Fruit fly (Drosophila melanogaster) whole organism, embryonic: ENCODE measurements around the gene akirin.

Experiments
- CG12391 ChIP-seq: fragments of 200-800 bp; sonication (Bioruptor generic); optimal IDR thresholded peaks from 3 replicates; lab custom pipeline; 2018; ENCODE audit warnings: missing biosample characterization, mild to moderate bottlenecking, missing genetic modification characterization, moderate library complexity
- CG12942 ChIP-seq: fragments of 200-800 bp; sonication (Bioruptor generic); optimal IDR thresholded peaks from 3 replicates; lab custom pipeline; 2016; ENCODE audit warnings: missing biosample characterization, missing genetic modification characterization
- CG14667 ChIP-seq: fragments of 200-800 bp; sonication (Bioruptor generic); IDR thresholded peaks from 2 replicates; pipeline ENCODE4 v1.3.6; 2022; ENCODE audit warnings: missing biosample characterization, missing genetic modification characterization
- CG16815 ChIP-seq: fragments of 200-800 bp; sonication (Bioruptor generic); optimal IDR thresholded peaks from 3 replicates; lab custom pipeline; 2017; ENCODE audit warnings: missing biosample characterization, mild to moderate bottlenecking, missing genetic modification characterization
- CG17361 ChIP-seq: fragments of 200-800 bp; sonication (Bioruptor generic); IDR thresholded peaks from 3 replicates; pipeline ENCODE4 v1.3.6; 2022; ENCODE audit warnings: missing biosample characterization, missing genetic modification characterization
- CG17568 ChIP-seq: fragments of 200-800 bp; sonication (Bioruptor generic); optimal IDR thresholded peaks from 2 replicates; lab custom pipeline; 2018; ENCODE audit warnings: missing biosample characterization, mild to moderate bottlenecking, missing genetic modification characterization, moderate library complexity
- CG17612 ChIP-seq: fragments of 200-800 bp; sonication (Bioruptor generic); IDR thresholded peaks from 2 replicates; pipeline ENCODE4 v1.3.6; 2022; ENCODE audit warnings: missing biosample characterization, missing genetic modification characterization
- CG30403 ChIP-seq: fragments of 200-800 bp; sonication (Bioruptor generic); optimal IDR thresholded peaks from 3 replicates; lab custom pipeline; 2016; ENCODE audit warnings: missing biosample characterization, missing genetic modification characterization
- CG33557 ChIP-seq: fragments of 200-800 bp; sonication (Bioruptor generic); optimal IDR thresholded peaks from 2 replicates; lab custom pipeline; 2019; ENCODE audit warnings: missing biosample characterization, mild to moderate bottlenecking, missing genetic modification characterization, moderate library complexity
- CG3847 ChIP-seq: fragments of 200-800 bp; sonication (Bioruptor generic); IDR thresholded peaks from 2 replicates; pipeline ENCODE4 v1.3.6; 2022; ENCODE audit warnings: missing biosample characterization, missing genetic modification characterization
- CG7839 ChIP-seq: fragments of 200-800 bp; sonication (Bioruptor generic); optimal IDR thresholded peaks from 3 replicates; lab custom pipeline; 2018; ENCODE audit warnings: missing biosample characterization, mild to moderate bottlenecking, missing genetic modification characterization, moderate library complexity
- CG8290 ChIP-seq, 3 experiments: fragments of 200-800 bp; sonication (Bioruptor generic); optimal IDR thresholded peaks; 2 replicates each; lab custom pipeline; 2016 to 2019; ENCODE audit warnings: missing biosample characterization in 3 of 3, missing genetic modification characterization in 3 of 3, mild to moderate bottlenecking in 2 of 3, moderate library complexity in 1 of 3
- CG8478 ChIP-seq: fragments of >200 bp; optimal IDR thresholded peaks from 2 replicates; lab custom pipeline; 2018
- CkIIα-i1 ChIP-seq: fragments of 200-800 bp; sonication (Bioruptor generic); IDR thresholded peaks from 2 replicates; pipeline ENCODE4 v1.3.6; 2022; ENCODE audit warnings: missing biosample characterization, missing genetic modification characterization
- Dad ChIP-seq: fragments of 200-800 bp; sonication (Bioruptor generic); optimal IDR thresholded peaks from 3 replicates; lab custom pipeline; 2016; ENCODE audit warnings: missing biosample characterization, missing genetic modification characterization
- Dll ChIP-seq: fragments of 200-800 bp; sonication (Bioruptor generic); IDR thresholded peaks from 4 replicates; pipeline ENCODE4 v1.3.6; 2022; ENCODE audit warnings: missing biosample characterization, missing genetic modification characterization; ENCODE audit not compliant: partially characterized antibody
- Dp ChIP-seq: fragments of 200-800 bp; sonication (Bioruptor generic); optimal IDR thresholded peaks from 2 replicates; lab custom pipeline; 2018; ENCODE audit warnings: missing biosample characterization, mild to moderate bottlenecking, missing genetic modification characterization, moderate library complexity
- E2f1 ChIP-seq: fragments of 200-800 bp; sonication (Bioruptor generic); IDR thresholded peaks from 2 replicates; pipeline ENCODE4 v1.3.6; 2022; ENCODE audit warnings: missing biosample characterization, missing genetic modification characterization
- E2f2 ChIP-seq: fragments of 200-800 bp; sonication (Bioruptor generic); IDR thresholded peaks from 2 replicates; pipeline ENCODE4 v1.3.6; 2022; ENCODE audit warnings: missing biosample characterization, missing genetic modification characterization
- H2.0 ChIP-seq: fragments of 200-800 bp; sonication (Bioruptor generic); IDR thresholded peaks from 2 replicates; pipeline ENCODE4 v1.3.6; 2022; ENCODE audit warnings: missing biosample characterization, missing genetic modification characterization
- HLH4C ChIP-seq: fragments of 200-800 bp; sonication (Bioruptor generic); IDR thresholded peaks from 3 replicates; pipeline ENCODE4 v1.3.6; 2022; ENCODE audit warnings: missing biosample characterization, missing genetic modification characterization; ENCODE audit not compliant: partially characterized antibody
- HmgZ ChIP-seq: fragments of 200-800 bp; sonication (Bioruptor generic); optimal IDR thresholded peaks from 2 replicates; lab custom pipeline; 2018; ENCODE audit warnings: missing biosample characterization, mild to moderate bottlenecking, missing genetic modification characterization
- Meics ChIP-seq: fragments of 200-800 bp; sonication (Bioruptor generic); optimal IDR thresholded peaks from 2 replicates; lab custom pipeline; 2017; ENCODE audit warnings: missing biosample characterization, mild to moderate bottlenecking, missing genetic modification characterization
- Oli ChIP-seq: fragments of 200-800 bp; sonication (Bioruptor generic); optimal IDR thresholded peaks from 2 replicates; lab custom pipeline; 2018; ENCODE audit warnings: missing biosample characterization, mild to moderate bottlenecking, missing genetic modification characterization, moderate library complexity
- PHDP ChIP-seq: fragments of 200-800 bp; sonication (Bioruptor generic); optimal IDR thresholded peaks from 3 replicates; lab custom pipeline; 2018; ENCODE audit warnings: missing biosample characterization, mild to moderate bottlenecking, missing genetic modification characterization, moderate library complexity
- Ravus ChIP-seq: fragments of 200-800 bp; sonication (Bioruptor generic); IDR thresholded peaks from 2 replicates; pipeline ENCODE4 v1.3.6; 2022; ENCODE audit warnings: missing biosample characterization, missing genetic modification characterization
- Sox102F ChIP-seq: fragments of 200-800 bp; sonication (Bioruptor generic); optimal IDR thresholded peaks from 2 replicates; lab custom pipeline; 2018; ENCODE audit warnings: missing biosample characterization, mild to moderate bottlenecking, missing genetic modification characterization, moderate library complexity
- Usf ChIP-seq: fragments of 200-800 bp; sonication (Bioruptor generic); optimal IDR thresholded peaks from 2 replicates; lab custom pipeline; 2017; ENCODE audit warnings: missing genotype, missing biosample characterization, missing genetic modification characterization
- ase ChIP-seq: fragments of 200-800 bp; sonication (Bioruptor generic); IDR thresholded peaks from 3 replicates; pipeline ENCODE4 v1.3.6; 2022; ENCODE audit warnings: missing biosample characterization, missing genetic modification characterization
- ato ChIP-seq: fragments of 200-800 bp; sonication (Bioruptor generic); IDR thresholded peaks from 2 replicates; pipeline ENCODE4 v1.3.6; 2022; ENCODE audit warnings: missing biosample characterization, missing genetic modification characterization; ENCODE audit not compliant: partially characterized antibody
- bbx ChIP-seq: fragments of 200-800 bp; sonication (Bioruptor generic); IDR thresholded peaks from 2 replicates; pipeline ENCODE4 v1.3.6; 2022; ENCODE audit warnings: missing biosample characterization, missing genetic modification characterization; ENCODE audit not compliant: partially characterized antibody
- bigmax ChIP-seq: fragments of 200-800 bp; sonication (Bioruptor generic); optimal IDR thresholded peaks from 2 replicates; lab custom pipeline; 2018; ENCODE audit warnings: missing biosample characterization, mild to moderate bottlenecking, missing genetic modification characterization
- crc ChIP-seq: fragments of 200-800 bp; sonication (Bioruptor generic); optimal IDR thresholded peaks from 2 replicates; lab custom pipeline; 2016; ENCODE audit warnings: missing biosample characterization, missing genetic modification characterization
- dan ChIP-seq: fragments of 200-800 bp; sonication (Bioruptor generic); IDR thresholded peaks from 2 replicates; pipeline ENCODE4 v1.3.6; 2022; ENCODE audit warnings: missing biosample characterization, missing genetic modification characterization
- emc ChIP-seq: fragments of 200-800 bp; sonication (Bioruptor generic); optimal IDR thresholded peaks from 2 replicates; lab custom pipeline; 2016; ENCODE audit warnings: missing biosample characterization, missing genetic modification characterization
- exex ChIP-seq: fragments of 200-800 bp; sonication (Bioruptor generic); optimal IDR thresholded peaks from 4 replicates; lab custom pipeline; 2018; ENCODE audit warnings: missing biosample characterization, mild to moderate bottlenecking, missing genetic modification characterization, moderate library complexity
- fd102C ChIP-seq: fragments of 200-800 bp; sonication (Bioruptor generic); optimal IDR thresholded peaks from 2 replicates; lab custom pipeline; 2018; ENCODE audit warnings: missing biosample characterization, mild to moderate bottlenecking, missing genetic modification characterization, moderate library complexity
- ftz-f1 ChIP-seq: fragments of 200-800 bp; sonication (Bioruptor generic); optimal IDR thresholded peaks from 2 replicates; lab custom pipeline; 2016; ENCODE audit warnings: missing biosample characterization, missing genetic modification characterization
- ind ChIP-seq: fragments of 200-800 bp; sonication (Bioruptor generic); optimal IDR thresholded peaks from 3 replicates; lab custom pipeline; 2016; ENCODE audit warnings: missing biosample characterization, missing genetic modification characterization
- jigr1 ChIP-seq: fragments of 200-800 bp; sonication (Bioruptor generic); IDR thresholded peaks from 3 replicates; pipeline ENCODE4 v1.3.6; 2022; ENCODE audit warnings: missing biosample characterization, missing genetic modification characterization
- nerfin-1 ChIP-seq: fragments of 200-800 bp; sonication (Bioruptor generic); optimal IDR thresholded peaks from 3 replicates; lab custom pipeline; 2019; ENCODE audit warnings: missing biosample characterization, mild to moderate bottlenecking, missing genetic modification characterization, moderate library complexity
- pnt ChIP-seq: fragments of 200-800 bp; sonication (Bioruptor generic); optimal IDR thresholded peaks from 3 replicates; lab custom pipeline; 2016; ENCODE audit warnings: missing biosample characterization, missing genetic modification characterization
- ro ChIP-seq: fragments of 200-800 bp; sonication (Bioruptor generic); IDR thresholded peaks from 2 replicates; pipeline ENCODE4 v1.3.6; 2022; ENCODE audit warnings: missing biosample characterization, missing genetic modification characterization
- salm ChIP-seq: fragments of 200-800 bp; sonication (Bioruptor generic); optimal IDR thresholded peaks from 2 replicates; lab custom pipeline; 2018; ENCODE audit warnings: missing biosample characterization, mild to moderate bottlenecking, missing genetic modification characterization
- schlank ChIP-seq: fragments of 200-800 bp; sonication (Bioruptor generic); optimal IDR thresholded peaks from 2 replicates; lab custom pipeline; 2018; ENCODE audit warnings: missing biosample characterization, mild to moderate bottlenecking, missing genetic modification characterization
- slp2 ChIP-seq: fragments of 200-800 bp; sonication (Bioruptor generic); optimal IDR thresholded peaks from 2 replicates; lab custom pipeline; 2016; ENCODE audit warnings: missing biosample characterization, missing genetic modification characterization
- sqz ChIP-seq: fragments of 200-800 bp; sonication (Bioruptor generic); optimal IDR thresholded peaks from 3 replicates; lab custom pipeline; 2018; ENCODE audit warnings: missing biosample characterization, mild to moderate bottlenecking, missing genetic modification characterization
- tll ChIP-seq, 2 experiments: fragments of 200-800 bp in 1 of 2; fragments of >200 bp in 1 of 2; sonication (Bioruptor generic) in 1 of 2; optimal IDR thresholded peaks; 2 replicates each; lab custom pipeline; 2017 to 2019; ENCODE audit warnings: missing biosample characterization in 2 of 2, missing genetic modification characterization in 2 of 2, mild to moderate bottlenecking in 1 of 2, moderate library complexity in 1 of 2
- tup ChIP-seq: fragments of 200-800 bp; sonication (Bioruptor generic); optimal IDR thresholded peaks from 2 replicates; lab custom pipeline; 2016; ENCODE audit warnings: missing biosample characterization, mild to moderate bottlenecking, missing genetic modification characterization, moderate library complexity

The akirin gene

dm6 chr3L:7356386-7357117 is 13.1 kb upstream of the akirin start, which contains the start of gene CTCF (continued):
- TF ChIP-seq E2f1, result 0 out of 2 replicates have a peak, but pooled peaks have one; percentile 7
- TF ChIP-seq jigr1 (GFP tag; lab: Robert Waterston, UW), result no peak; the same call in 2 of the 3 replicates
- no peak for TF ChIP-seq tll (GFP tag; optimal IDR thresholded peaks at IDR 0.05; lab: Kevin White, UChicago)
- no peak for TF ChIP-seq CG8478 (lab: Kevin White, UChicago)
- no peak for TF ChIP-seq CG16815
- no peak for TF ChIP-seq dan (GFP tag; lab: Robert Waterston, UW)
- TF ChIP-seq PHDP (tag; lab: Kevin White, UChicago), result peak; percentile 28
- TF ChIP-seq pnt (GFP tag; lab: Kevin White, UChicago), result peak; percentile 41
- TF ChIP-seq E2f2, result no peak; the same call in none of the 2 replicates
- TF ChIP-seq CG17612, result no peak
- TF ChIP-seq schlank (tag; lab: Kevin White, UChicago), result no peak
- TF ChIP-seq Sox102F, result peak; percentile 57
- TF ChIP-seq HLH4C (GFP tag; lab: Robert Waterston, UW), result peak; percentile 82
- TF ChIP-seq crc (GFP tag; lab: Kevin White, UChicago), result no peak
- peak; percentile 83 for TF ChIP-seq Dll
- peak; percentile 38 for TF ChIP-seq CG33557 (GFP tag; lab: Kevin White, UChicago)
- peak; percentile 53 for TF ChIP-seq CG7839
- TF ChIP-seq fd102C (GFP tag; lab: Kevin White, UChicago), result no peak
- TF ChIP-seq slp2 (GFP tag; lab: Kevin White, UChicago), result peak; percentile 39
- TF ChIP-seq ftz-f1, result peak; percentile 29
- TF ChIP-seq bbx (GFP tag; lab: Robert Waterston, UW), result peak; percentile 91
- TF ChIP-seq bigmax (GFP tag; lab: Kevin White, UChicago), result no peak
- TF ChIP-seq Oli (tag; lab: Kevin White, UChicago), result peak; percentile 32
- TF ChIP-seq CG14667 (GFP tag; lab: Robert Waterston, UW), result no peak
- TF ChIP-seq Meics (GFP tag; lab: Kevin White, UChicago), result peak; percentile 77
- peak; percentile 43 for TF ChIP-seq CG30403 (GFP tag; lab: Kevin White, UChicago)
- no peak for TF ChIP-seq emc (GFP tag; lab: Kevin White, UChicago)
- no peak for TF ChIP-seq CG12942
- TF ChIP-seq ase, result 0 out of 3 replicates have a peak, but pooled peaks have one; percentile 38
- TF ChIP-seq Dad (GFP tag; lab: Kevin White, UChicago), result peak; percentile 41
- peak; percentile 24 for TF ChIP-seq HmgZ (tag; lab: Kevin White, UChicago)
- no peak for TF ChIP-seq sqz (GFP tag; lab: Kevin White, UChicago)
- no peak for TF ChIP-seq ro (GFP tag; lab: Robert Waterston, UW)
- TF ChIP-seq Ravus (GFP tag; lab: Robert Waterston, UW), result no peak
- TF ChIP-seq salm (tag; lab: Kevin White, UChicago), result peak; percentile 5
- no peak for TF ChIP-seq CG17568 (GFP tag; lab: Kevin White, UChicago)
- peak; percentile 74 for TF ChIP-seq exex (tag; lab: Kevin White, UChicago)
- TF ChIP-seq CG17361 (GFP tag; lab: Robert Waterston, UW), result peak; percentile 74
- no peak for TF ChIP-seq ato (GFP tag; lab: Robert Waterston, UW)
- no peak for TF ChIP-seq Usf (GFP tag; lab: Kevin White, UChicago)
- TF ChIP-seq nerfin-1 (tag; lab: Kevin White, UChicago), result peak; percentile 100
- TF ChIP-seq CG3847 (GFP tag; lab: Robert Waterston, UW), result 0 out of 2 replicates have a peak, but pooled peaks have one; percentile 6
- peak; percentile 59 for TF ChIP-seq CG8290 (GFP tag; optimal IDR thresholded peaks at IDR 0.05; lab: Kevin White, UChicago)
- peak in 1 of 2 experiments; percentile 55 for TF ChIP-seq CG8290 (tag; optimal IDR thresholded peaks at IDR 0.05; lab: Kevin White, UChicago)
- TF ChIP-seq tup (GFP tag; lab: Kevin White, UChicago), result no peak
- TF ChIP-seq CkIIα-i1 (GFP tag; lab: Robert Waterston, UW), result no peak
- TF ChIP-seq CG12391 (tag; lab: Kevin White, UChicago), result peak; percentile 43
- peak; percentile 51 for TF ChIP-seq Dp
- peak; percentile 4 for TF ChIP-seq ind
- TF ChIP-seq H2.0 (GFP tag; lab: Robert Waterston, UW), result no peak
